Fruit fly (Drosophila melanogaster) whole organism, wandering third instar larva: ENCODE results near the gene CG12219.
A peak's percentile ranks its signal among the peaks of the same experiment; 100 is the strongest.

Source experiments
- Abd-B ChIP-seq: fragments of >200 bp; optimal IDR thresholded peaks from 2 replicates; lab custom pipeline; 2017; ENCODE audit warnings: missing biosample characterization, missing genetic modification characterization
- CG32264 ChIP-seq: fragments of 200-800 bp; sonication (Bioruptor generic); optimal IDR thresholded peaks from 2 replicates; lab custom pipeline; 2016; ENCODE audit warnings: missing biosample characterization, missing genetic modification characterization
- CG9705 ChIP-seq: fragments of 200-800 bp; sonication (Bioruptor generic); optimal IDR thresholded peaks from 2 replicates; lab custom pipeline; 2018; ENCODE audit warnings: missing biosample characterization, mild to moderate bottlenecking, missing genetic modification characterization
- CrebA ChIP-seq: fragments of 200-800 bp; sonication (Bioruptor generic); optimal IDR thresholded peaks from 2 replicates; lab custom pipeline; 2016; ENCODE audit warnings: missing biosample characterization, mild to moderate bottlenecking, missing genetic modification characterization, borderline replicate concordance
- Dfd ChIP-seq: fragments of >200 bp; optimal IDR thresholded peaks from 2 replicates; lab custom pipeline; 2017; ENCODE audit warnings: missing biosample characterization, missing genetic modification characterization
- Dif ChIP-seq: fragments of 200-275, 200-300 bp; sonication (Bioruptor generic); optimal IDR thresholded peaks from 2 replicates; lab custom pipeline; 2018; ENCODE audit warnings: missing biosample characterization, missing genetic modification characterization; ENCODE audit not compliant: partially characterized antibody
- GATAd ChIP-seq: sonication (Bioruptor generic); optimal IDR thresholded peaks from 2 replicates; lab custom pipeline; 2016; ENCODE audit warnings: missing biosample characterization, missing genetic modification characterization
- HLH106 ChIP-seq: fragments of 200-800 bp; optimal IDR thresholded peaks from 3 replicates; lab custom pipeline; 2019; ENCODE audit warnings: missing biosample characterization, mild to moderate bottlenecking, missing genetic modification characterization, moderate library complexity
- Hnf4 ChIP-seq: fragments of 200-800 bp; sonication (Bioruptor generic); optimal IDR thresholded peaks from 2 replicates; lab custom pipeline; 2016; ENCODE audit warnings: missing biosample characterization, mild to moderate bottlenecking, missing genetic modification characterization
- Hr78 ChIP-seq: fragments of >200 bp; optimal IDR thresholded peaks from 2 replicates; lab custom pipeline; 2017; ENCODE audit warnings: missing biosample characterization, missing genetic modification characterization
- Hr83 ChIP-seq: fragments of 200-300 bp; sonication (Bioruptor generic); optimal IDR thresholded peaks from 2 replicates; lab custom pipeline; 2016; ENCODE audit warnings: missing biosample characterization, mild to moderate bottlenecking, missing genetic modification characterization, moderate library complexity; ENCODE audit not compliant: poor library complexity, severe bottlenecking
- Jra ChIP-seq: sonication (Bioruptor generic); optimal IDR thresholded peaks from 2 replicates; lab custom pipeline; 2016; ENCODE audit warnings: missing biosample characterization, missing genetic modification characterization
- Mio ChIP-seq: sonication (Bioruptor generic); optimal IDR thresholded peaks from 2 replicates; lab custom pipeline; 2016; ENCODE audit warnings: missing biosample characterization, missing genetic modification characterization
- Myc ChIP-seq: fragments of >200 bp; optimal IDR thresholded peaks from 2 replicates; lab custom pipeline; 2017
- N ChIP-seq: fragments of >200 bp; optimal IDR thresholded peaks from 2 replicates; lab custom pipeline; 2018; ENCODE audit warnings: missing biosample characterization, missing external identifiers, missing genetic modification characterization
- OdsH ChIP-seq: fragments of 200-800 bp; sonication (Bioruptor generic); optimal IDR thresholded peaks from 2 replicates; lab custom pipeline; 2016; ENCODE audit warnings: missing biosample characterization, mild to moderate bottlenecking, missing genetic modification characterization
- Rel ChIP-seq, 2 experiments: fragments of 200-800 bp; sonication (Bioruptor generic) in 1 of 2; optimal IDR thresholded peaks; 2 replicates in 1 of 2; 3 replicates in 1 of 2; lab custom pipeline; 2016 to 2019; ENCODE audit warnings: mild to moderate bottlenecking in 2 of 2, missing biosample characterization in 2 of 2, missing genetic modification characterization in 2 of 2, moderate library complexity in 1 of 2
- Sp1 ChIP-seq: fragments of 200-800 bp; sonication (Bioruptor generic); optimal IDR thresholded peaks from 3 replicates; lab custom pipeline; 2019; ENCODE audit warnings: missing biosample characterization, mild to moderate bottlenecking, missing genetic modification characterization, moderate library complexity
- Vsx2 ChIP-seq: fragments of 200-300, 225-300 bp; sonication (Bioruptor generic); optimal IDR thresholded peaks from 2 replicates; lab custom pipeline; 2018; ENCODE audit warnings: missing biosample characterization, missing genetic modification characterization; ENCODE audit not compliant: partially characterized antibody
- br ChIP-seq: fragments of 200-800 bp; sonication (Bioruptor generic); optimal IDR thresholded peaks from 2 replicates; lab custom pipeline; 2016; ENCODE audit warnings: missing biosample characterization, missing genetic modification characterization
- brk ChIP-seq: fragments of 200-800 bp; sonication (Bioruptor generic); optimal IDR thresholded peaks from 2 replicates; lab custom pipeline; 2016; ENCODE audit warnings: missing biosample characterization, mild to moderate bottlenecking, missing genetic modification characterization
- dl ChIP-seq, 2 experiments: fragments of 175-275, 200-275 bp in 1 of 2; fragments of 200-275 bp in 1 of 2; sonication (Bioruptor generic); optimal IDR thresholded peaks; lab custom pipeline; 2018; ENCODE audit warnings: mild to moderate bottlenecking in 2 of 2, missing biosample characterization in 2 of 2, missing genetic modification characterization in 2 of 2, moderate library complexity in 2 of 2; ENCODE audit not compliant: partially characterized antibody in 2 of 2, insufficient read depth in 1 of 2
- dmrt93B ChIP-seq: fragments of 200-800 bp; sonication (Bioruptor generic); optimal IDR thresholded peaks from 2 replicates; lab custom pipeline; 2018; ENCODE audit warnings: missing biosample characterization, mild to moderate bottlenecking, missing genetic modification characterization
- dsf ChIP-seq: sonication (Bioruptor generic); optimal IDR thresholded peaks from 2 replicates; lab custom pipeline; 2016; ENCODE audit warnings: missing biosample characterization, missing genetic modification characterization, borderline replicate concordance
- ey ChIP-seq: fragments of 200-800 bp; sonication (Bioruptor generic); optimal IDR thresholded peaks from 2 replicates; lab custom pipeline; 2016; ENCODE audit warnings: missing biosample characterization, missing genetic modification characterization
- foxo ChIP-seq, 2 experiments: fragments of 200-800 bp; sonication (Bioruptor generic); optimal IDR thresholded peaks; 2 replicates in 1 of 2; 3 replicates in 1 of 2; lab custom pipeline; 2016 to 2017; ENCODE audit warnings: missing biosample characterization in 2 of 2, missing genetic modification characterization in 2 of 2
- fru ChIP-seq: fragments of 200-800 bp; sonication (Bioruptor generic); optimal IDR thresholded peaks from 3 replicates; lab custom pipeline; 2016; ENCODE audit warnings: missing biosample characterization, mild to moderate bottlenecking, missing genetic modification characterization
- h ChIP-seq: fragments of 200-800 bp; sonication (Bioruptor generic); optimal IDR thresholded peaks from 3 replicates; lab custom pipeline; 2016; ENCODE audit warnings: missing biosample characterization, mild to moderate bottlenecking, missing genetic modification characterization
- jim ChIP-seq: fragments of 175-275, 200-325 bp; sonication (Bioruptor generic); optimal IDR thresholded peaks from 2 replicates; lab custom pipeline; 2016; ENCODE audit warnings: missing biosample characterization, mild to moderate bottlenecking, missing genetic modification characterization
- lola ChIP-seq: fragments of >200 bp; optimal IDR thresholded peaks from 2 replicates; lab custom pipeline; 2017; ENCODE audit warnings: missing biosample characterization, missing genetic modification characterization
- pan ChIP-seq: fragments of >200 bp; optimal IDR thresholded peaks from 2 replicates; lab custom pipeline; 2017
- psq ChIP-seq: fragments of 200-800 bp; sonication (Bioruptor generic); optimal IDR thresholded peaks from 3 replicates; lab custom pipeline; 2017; ENCODE audit warnings: missing biosample characterization, mild to moderate bottlenecking, missing genetic modification characterization, moderate library complexity
- rgr ChIP-seq: fragments of 200-800 bp; sonication (Bioruptor generic); optimal IDR thresholded peaks from 3 replicates; lab custom pipeline; 2016; ENCODE audit warnings: missing biosample characterization, mild to moderate bottlenecking, missing genetic modification characterization
- sage ChIP-seq: fragments of 200-800 bp; sonication (Bioruptor generic); optimal IDR thresholded peaks from 2 replicates; lab custom pipeline; 2016; ENCODE audit warnings: missing biosample characterization, mild to moderate bottlenecking, missing genetic modification characterization
- sv ChIP-seq: fragments of 200-800 bp; sonication (Bioruptor generic); optimal IDR thresholded peaks from 3 replicates; lab custom pipeline; 2016; ENCODE audit warnings: missing biosample characterization, missing genetic modification characterization
- tai ChIP-seq: sonication (Bioruptor generic); optimal IDR thresholded peaks from 2 replicates; lab custom pipeline; 2016; ENCODE audit warnings: missing biosample characterization, missing genetic modification characterization
- usp ChIP-seq: fragments of >200 bp; optimal IDR thresholded peaks from 2 replicates; lab custom pipeline; 2017; ENCODE audit warnings: missing biosample characterization, missing genetic modification characterization
- woc ChIP-seq: sonication (Bioruptor generic); optimal IDR thresholded peaks from 2 replicates; lab custom pipeline; 2016; ENCODE audit warnings: missing biosample characterization, mild to moderate bottlenecking, missing genetic modification characterization

Gene CG12219

DNA sequence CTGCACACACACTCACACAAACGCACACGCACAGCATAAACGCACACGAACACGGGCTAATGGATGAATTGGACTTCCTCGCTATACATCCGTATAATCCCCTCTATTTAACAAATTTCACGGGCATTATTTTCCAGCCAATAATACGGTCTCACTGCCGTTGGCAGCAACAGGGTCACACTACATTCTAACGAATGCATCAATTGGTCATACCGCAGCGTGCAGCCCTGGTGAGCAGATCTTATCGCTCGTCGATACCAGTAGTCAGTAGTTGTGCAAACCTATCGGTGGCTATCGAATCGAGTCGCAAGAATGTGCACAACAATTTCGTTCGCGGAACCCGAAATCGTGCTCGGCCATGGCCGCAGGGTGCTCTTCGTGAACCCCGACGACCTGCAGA is 13.2 kb downstream of the CG12219 start, which contains the start of the genes Top3beta and wuho:
Gene Top3beta (minus strand): TSS at position 149 of the 400 bp plus-strand sequence.
Gene wuho (plus strand): TSS at position 259 of the 400 bp plus-strand sequence.
- peak; percentile 19 for TF ChIP-seq psq (GFP tag; lab: Kevin White, UChicago)
- no peak for TF ChIP-seq Hnf4
- TF ChIP-seq Myc (lab: Kevin White, UChicago), result peak; percentile 24
- peak; percentile 44 for TF ChIP-seq Sp1 (GFP tag; lab: Kevin White, UChicago)
- peak; percentile 1 for TF ChIP-seq Hr83
- TF ChIP-seq Dfd (GFP tag; lab: Kevin White, UChicago), result no peak
- peak; percentile 29 for TF ChIP-seq OdsH
- TF ChIP-seq sv (GFP tag; lab: Kevin White, UChicago), result peak; percentile 16
- peak; percentile 41 for TF ChIP-seq HLH106 (tag; lab: Kevin White, UChicago)
- TF ChIP-seq ey (GFP tag; lab: Kevin White, UChicago), result peak; percentile 37
- TF ChIP-seq Hr78, result no peak
- peak; percentile 68 for TF ChIP-seq rgr
- TF ChIP-seq h (GFP tag; lab: Kevin White, UChicago), result peak; percentile 63
- no peak for TF ChIP-seq Rel (GFP tag; optimal IDR thresholded peaks at IDR 0.05; lab: Kevin White, UChicago)
- peak; percentile 99 for TF ChIP-seq Rel (tag; optimal IDR thresholded peaks at IDR 0.05; lab: Kevin White, UChicago)
- peak; percentile 22 for TF ChIP-seq Dif (GFP tag; lab: Kevin White, UChicago)
- TF ChIP-seq N, result no peak

DNA sequence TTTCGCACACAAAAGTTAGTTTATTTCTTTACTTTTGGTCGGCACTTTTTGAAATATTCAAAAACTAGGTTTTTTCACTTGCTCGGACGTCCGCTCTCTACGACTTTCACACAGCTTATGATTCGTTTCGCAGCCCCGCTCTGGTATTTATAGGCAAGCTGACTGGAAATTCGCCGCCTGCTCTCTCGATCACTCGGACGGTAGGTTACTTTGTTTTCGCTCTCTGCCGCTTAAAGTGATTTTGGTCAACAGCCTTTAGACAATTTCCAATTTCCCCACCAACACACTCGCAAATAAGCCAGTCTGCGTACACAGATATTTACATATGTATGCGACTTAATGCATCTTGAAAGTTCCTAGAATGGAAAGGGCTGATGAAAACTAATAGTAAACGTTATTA is 17.6 kb downstream of the CG12219 start, which contains the start of gene CG11700:
Gene CG11700 (minus strand): TSS at position 106 of the 400 bp plus-strand sequence.
- TF ChIP-seq Dif (GFP tag; lab: Kevin White, UChicago) (no peak), Rel (GFP tag; optimal IDR thresholded peaks at IDR 0.05; lab: Kevin White, UChicago) (no peak), Rel (tag; optimal IDR thresholded peaks at IDR 0.05; lab: Kevin White, UChicago) (peak; percentile 43)

DNA sequence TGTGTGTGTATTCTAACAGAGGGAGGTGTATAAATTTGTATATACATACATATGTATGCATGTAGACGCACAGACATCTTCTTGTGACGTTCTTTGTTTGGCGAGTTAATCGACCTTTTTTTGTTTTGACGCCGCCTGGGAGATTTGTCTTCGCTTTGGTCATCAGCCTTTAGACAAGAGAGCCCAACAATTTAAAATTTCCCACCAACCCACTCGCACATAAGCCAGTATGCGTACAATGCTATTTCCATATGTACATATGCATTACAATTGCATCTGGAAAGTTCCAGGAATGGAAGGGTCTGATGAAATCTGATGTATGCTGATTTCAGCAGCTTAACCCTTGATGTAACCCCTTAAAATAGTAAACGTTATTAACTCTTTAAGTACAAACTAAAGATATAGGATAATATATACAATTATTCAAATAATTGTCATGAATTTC is 21.4 kb downstream of the CG12219 start, which contains the start of gene Ubi-p5E:
Gene Ubi-p5E (minus strand): TSS at position 19 of the 445 bp plus-strand sequence.
- TF ChIP-seq Hr83 (peak; percentile 46), sv (GFP tag; lab: Kevin White, UChicago) (no peak)

DNA sequence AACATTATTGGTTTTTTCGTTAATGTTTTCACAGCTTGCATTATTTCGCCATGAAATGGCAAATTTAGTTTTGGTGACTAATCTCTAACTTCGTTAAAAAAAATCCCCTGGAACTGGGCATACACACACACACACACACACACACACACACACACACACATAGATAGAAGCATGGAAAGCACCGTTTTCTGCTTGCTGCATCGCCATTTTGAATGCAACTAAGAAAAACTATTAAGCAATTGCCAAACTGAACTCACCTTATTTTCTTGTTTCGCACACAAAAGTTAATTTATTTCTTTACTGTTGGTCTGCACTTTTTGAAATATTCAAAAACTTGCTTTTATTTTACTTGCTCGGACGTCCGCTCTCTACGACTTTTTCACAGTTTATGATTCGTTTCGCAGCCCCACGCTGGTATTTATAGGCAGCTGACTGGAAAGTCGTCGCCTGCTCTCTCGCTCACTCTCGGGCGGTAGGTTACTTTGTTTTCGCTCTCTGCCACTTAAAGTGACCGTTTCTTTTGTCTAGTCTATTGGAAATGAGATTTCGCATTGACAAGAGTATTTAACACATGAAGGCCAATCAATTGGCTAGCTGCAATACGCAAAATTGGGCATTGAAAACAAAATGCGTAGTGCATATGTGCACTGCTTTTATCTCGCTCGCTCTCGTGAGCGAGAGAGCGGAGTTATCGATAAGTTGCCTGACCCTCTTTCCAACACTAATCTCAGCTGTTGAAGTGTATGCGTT is 22.0 kb downstream of the CG12219 start:
- TF ChIP-seq CG32264 (GFP tag; lab: Kevin White, UChicago) (no peak), usp (GFP tag; lab: Kevin White, UChicago) (no peak), dl (GFP tag; optimal IDR thresholded peaks at IDR 0.05; lab: Kevin White, UChicago; ENCODE audit: insufficient read depth in 1 of 2, partially characterized antibody in 2 of 2) (no peak), rgr (peak; percentile 22), Dif (GFP tag; lab: Kevin White, UChicago) (peak; percentile 12), Abd-B (GFP tag; lab: Kevin White, UChicago) (no peak), Dfd (GFP tag; lab: Kevin White, UChicago) (no peak), lola (no peak), brk (GFP tag; lab: Kevin White, UChicago) (no peak), fru (peak; percentile 9), Jra (GFP tag; lab: Kevin White, UChicago) (no peak), Mio (GFP tag; lab: Kevin White, UChicago) (no peak), Hr78 (no peak), GATAd (GFP tag; lab: Kevin White, UChicago) (no peak), jim (GFP tag; lab: Kevin White, UChicago) (no peak), Vsx2 (GFP tag; lab: Kevin White, UChicago) (no peak), pan (no peak), psq (GFP tag; lab: Kevin White, UChicago) (no peak), sv (GFP tag; lab: Kevin White, UChicago) (peak; percentile 11), h (GFP tag; lab: Kevin White, UChicago) (peak; percentile 43), woc (GFP tag; lab: Kevin White, UChicago) (peak; percentile 5), HLH106 (tag; lab: Kevin White, UChicago) (no peak), dmrt93B (GFP tag; lab: Kevin White, UChicago) (no peak), OdsH (peak; percentile 6), Myc (lab: Kevin White, UChicago) (no peak), Hnf4 (no peak), Hr83 (peak; percentile 60), ey (GFP tag; lab: Kevin White, UChicago) (no peak), foxo (GFP tag; optimal IDR thresholded peaks at IDR 0.05; lab: Kevin White, UChicago) (peak in 1 of 2 experiments; percentile 24), tai (GFP tag; lab: Kevin White, UChicago) (no peak), sage (no peak), dsf (no peak), N (no peak), CrebA (GFP tag; lab: Kevin White, UChicago) (no peak), br (GFP tag; lab: Kevin White, UChicago) (peak; percentile 50), Rel (GFP tag; optimal IDR thresholded peaks at IDR 0.05; lab: Kevin White, UChicago) (no peak), Rel (tag; optimal IDR thresholded peaks at IDR 0.05; lab: Kevin White, UChicago) (peak; percentile 98), Sp1 (GFP tag; lab: Kevin White, UChicago) (peak; percentile 54), CG9705 (GFP tag; lab: Kevin White, UChicago) (no peak)
